Worm (Caenorhabditis elegans) whole organism, L1 larva: ENCODE results near the gene C46F11.4.

ENCODE experiments used
- C04F5.9 ChIP-seq: sonication (generic microtip); optimal IDR thresholded peaks from 2 replicates; lab custom pipeline; 2016; ENCODE audit warnings: missing genetic modification characterization, missing compliant biosample characterization
- aha-1 ChIP-seq: fragments of 150-350 bp; optimal IDR thresholded peaks from 2 replicates; lab custom pipeline; 2014; ENCODE audit warnings: missing biosample characterization, missing genetic modification characterization
- aly-2 ChIP-seq: fragments of 150-350 bp; optimal IDR thresholded peaks from 2 replicates; lab custom pipeline; 2014; ENCODE audit warnings: missing biosample characterization, missing genetic modification characterization
- ama-1 ChIP-seq: fragments of 150-350 bp; optimal IDR thresholded peaks from 2 replicates; lab custom pipeline; 2014
- blmp-1 ChIP-seq: fragments of 150-350 bp; optimal IDR thresholded peaks from 2 replicates; lab custom pipeline; 2014; ENCODE audit warnings: missing biosample characterization, missing genetic modification characterization
- ceh-63 ChIP-seq: fragments of 200-800 bp; sonication (Bioruptor generic); optimal IDR thresholded peaks from 2 replicates; lab custom pipeline; 2018; ENCODE audit warnings: mild to moderate bottlenecking, missing genetic modification characterization, missing compliant biosample characterization
- ceh-8 ChIP-seq: fragments of 200-800 bp; sonication (Bioruptor generic); optimal IDR thresholded peaks from 2 replicates; lab custom pipeline; 2018; ENCODE audit warnings: mild to moderate bottlenecking, missing genetic modification characterization, moderate library complexity, missing compliant biosample characterization
- ceh-88 ChIP-seq: fragments of 200-800 bp; sonication (Bioruptor generic); IDR thresholded peaks from 2 replicates; pipeline ENCODE4 v1.3.6; 2022; ENCODE audit warnings: missing genetic modification characterization, missing compliant biosample characterization
- ceh-90 ChIP-seq: sonication (generic microtip); optimal IDR thresholded peaks from 2 replicates; lab custom pipeline; 2016; ENCODE audit warnings: missing genetic modification characterization, missing compliant biosample characterization
- dsc-1 ChIP-seq: sonication (generic microtip); optimal IDR thresholded peaks from 2 replicates; lab custom pipeline; 2016; ENCODE audit warnings: mild to moderate bottlenecking, missing genetic modification characterization, missing compliant biosample characterization
- efl-1 ChIP-seq, 4 experiments: fragments of 150-350 bp; optimal IDR thresholded peaks in 3 of 4; peaks in 1 of 4; 1 replicate in 1 of 4; 2 replicates in 3 of 4; lab custom pipeline; 2014; ENCODE audit warnings: missing biosample characterization in 2 of 4, missing genetic modification characterization in 2 of 4, missing genetic modification reagents in 2 of 4
- efl-3 ChIP-seq: fragments of 200-800 bp; sonication (Bioruptor generic); optimal IDR thresholded peaks from 2 replicates; lab custom pipeline; 2018; ENCODE audit warnings: mild to moderate bottlenecking, missing genetic modification characterization, missing compliant biosample characterization
- egl-13 ChIP-seq: sonication (generic microtip); optimal IDR thresholded peaks from 2 replicates; lab custom pipeline; 2016; ENCODE audit warnings: missing genotype, missing genetic modification reagents, missing genetic modification characterization, missing compliant biosample characterization
- elt-2 ChIP-seq: sonication (generic microtip); optimal IDR thresholded peaks from 2 replicates; lab custom pipeline; 2016; ENCODE audit warnings: missing genetic modification characterization, mild to moderate bottlenecking, inconsistent platforms, missing compliant biosample characterization, missing genetic modification reagents
- elt-3 ChIP-seq, 6 experiments: fragments of 150-350 bp in 1 of 6; sonication (generic microtip); optimal IDR thresholded peaks; 2 replicates each; lab custom pipeline; 2017 to 2018; ENCODE audit warnings: missing biosample characterization in 6 of 6, missing genetic modification characterization in 6 of 6, inconsistent platforms in 1 of 6
- fkh-10 ChIP-seq: sonication (generic microtip); optimal IDR thresholded peaks from 2 replicates; lab custom pipeline; 2017; ENCODE audit warnings: missing biosample characterization, missing genetic modification reagents, missing genetic modification characterization
- fkh-8 ChIP-seq: sonication (generic microtip); optimal IDR thresholded peaks from 2 replicates; lab custom pipeline; 2016; ENCODE audit warnings: mild to moderate bottlenecking, missing genetic modification characterization, missing compliant biosample characterization
- fos-1 ChIP-seq: fragments of 150-350 bp; optimal IDR thresholded peaks from 2 replicates; lab custom pipeline; 2014; ENCODE audit warnings: missing biosample characterization, missing genetic modification characterization
- grh-1 ChIP-seq: fragments of 200-800 bp; sonication (Bioruptor generic); IDR thresholded peaks from 2 replicates; pipeline ENCODE4 v1.3.6; 2022; ENCODE audit warnings: missing genetic modification reagents, missing genetic modification characterization, missing compliant biosample characterization
- hlh-4 ChIP-seq: sonication (generic microtip); optimal IDR thresholded peaks from 2 replicates; lab custom pipeline; 2016; ENCODE audit warnings: mild to moderate bottlenecking, missing genetic modification characterization, missing compliant biosample characterization
- jun-1 ChIP-seq: fragments of 150-350 bp; optimal IDR thresholded peaks from 2 replicates; lab custom pipeline; 2014; ENCODE audit warnings: missing biosample characterization, missing genetic modification reagents, missing genetic modification characterization
- lin-13 ChIP-seq: fragments of 150-350 bp; optimal IDR thresholded peaks from 2 replicates; lab custom pipeline; 2014; ENCODE audit warnings: missing biosample characterization, missing genetic modification reagents, missing genetic modification characterization
- lin-14 ChIP-seq: fragments of 200-800 bp; sonication (Bioruptor generic); optimal IDR thresholded peaks from 2 replicates; lab custom pipeline; 2018; ENCODE audit warnings: mild to moderate bottlenecking, missing genetic modification characterization, moderate library complexity, missing compliant biosample characterization
- lin-35 ChIP-seq, 2 experiments: fragments of 150-350 bp; optimal IDR thresholded peaks; 2 replicates each; lab custom pipeline; 2014; ENCODE audit warnings: missing biosample characterization in 2 of 2, missing genetic modification characterization in 2 of 2, missing genetic modification reagents in 2 of 2
- lsy-2 ChIP-seq, 2 experiments: fragments of 150-350 bp; optimal IDR thresholded peaks; 2 replicates each; lab custom pipeline; 2014; ENCODE audit warnings: missing biosample characterization in 2 of 2, missing genetic modification characterization in 2 of 2
- mab-9 ChIP-seq: fragments of 200-800 bp; sonication (Bioruptor generic); IDR thresholded peaks from 2 replicates; pipeline ENCODE4 v1.3.6; 2022; ENCODE audit warnings: missing genetic modification reagents, missing genetic modification characterization, missing compliant biosample characterization
- mdl-1 ChIP-seq, 2 experiments: fragments of 150-350 bp; optimal IDR thresholded peaks; 2 replicates each; lab custom pipeline; 2014 to 2017; ENCODE audit warnings: missing biosample characterization in 2 of 2, missing genetic modification characterization in 2 of 2, inconsistent platforms in 1 of 2
- mef-2 ChIP-seq: fragments of 150-350 bp; optimal IDR thresholded peaks from 2 replicates; lab custom pipeline; 2014; ENCODE audit warnings: missing biosample characterization, missing genetic modification characterization
- mep-1 ChIP-seq: fragments of 150-350 bp; optimal IDR thresholded peaks from 2 replicates; lab custom pipeline; 2014; ENCODE audit warnings: missing biosample characterization, missing genetic modification characterization
- nhr-11 ChIP-seq: fragments of 150-350 bp; optimal IDR thresholded peaks from 2 replicates; lab custom pipeline; 2014; ENCODE audit warnings: missing biosample characterization, missing genetic modification characterization
- nhr-12 ChIP-seq: sonication (generic microtip); optimal IDR thresholded peaks from 2 replicates; lab custom pipeline; 2017; ENCODE audit warnings: missing biosample characterization, missing genetic modification characterization
- nhr-19 ChIP-seq: fragments of 200-800 bp; sonication (Bioruptor generic); conservative IDR thresholded peaks from 2 replicates; pipeline ENCODE4 v1.3.6; 2022; ENCODE audit warnings: missing genetic modification characterization, missing compliant biosample characterization
- nhr-28 ChIP-seq: fragments of 150-350 bp; optimal IDR thresholded peaks from 2 replicates; lab custom pipeline; 2014; ENCODE audit warnings: missing biosample characterization, missing genetic modification characterization
- nhr-47 ChIP-seq: sonication (generic microtip); optimal IDR thresholded peaks from 2 replicates; lab custom pipeline; 2016; ENCODE audit warnings: mild to moderate bottlenecking, missing genetic modification characterization, moderate library complexity, missing compliant biosample characterization
- nhr-71 ChIP-seq: sonication (generic microtip); optimal IDR thresholded peaks from 2 replicates; lab custom pipeline; 2016; ENCODE audit warnings: mild to moderate bottlenecking, missing genetic modification characterization, moderate library complexity, missing compliant biosample characterization
- nhr-76 ChIP-seq: sonication (generic microtip); optimal IDR thresholded peaks from 2 replicates; lab custom pipeline; 2017; ENCODE audit warnings: missing biosample characterization, missing genetic modification characterization
- nhr-85 ChIP-seq: sonication (generic microtip); peaks from one replicate; lab custom pipeline; 2016; ENCODE audit warnings: missing genetic modification characterization, inconsistent platforms, missing compliant biosample characterization
- pax-3 ChIP-seq: fragments of 200-800 bp; sonication (Bioruptor generic); optimal IDR thresholded peaks from 2 replicates; lab custom pipeline; 2018; ENCODE audit warnings: mild to moderate bottlenecking, missing genetic modification characterization, moderate library complexity, missing compliant biosample characterization
- pqm-1 ChIP-seq: sonication (generic microtip); optimal IDR thresholded peaks from 3 replicates; lab custom pipeline; 2017; ENCODE audit warnings: missing biosample characterization, missing genetic modification characterization
- skn-1 ChIP-seq: fragments of 150-350 bp; optimal IDR thresholded peaks from 2 replicates; lab custom pipeline; 2014; ENCODE audit warnings: missing biosample characterization, missing genetic modification characterization
- snu-23 ChIP-seq: sonication (generic microtip); optimal IDR thresholded peaks from 2 replicates; lab custom pipeline; 2016; ENCODE audit warnings: missing genetic modification characterization, missing compliant biosample characterization
- sptf-1 ChIP-seq: fragments of 150-350 bp; optimal IDR thresholded peaks from 2 replicates; lab custom pipeline; 2014; ENCODE audit warnings: missing biosample characterization, missing genetic modification characterization
- sup-37 ChIP-seq: fragments of 200-800 bp; sonication (Bioruptor generic); optimal IDR thresholded peaks from 2 replicates; lab custom pipeline; 2018; ENCODE audit warnings: mild to moderate bottlenecking, missing genetic modification characterization, missing compliant biosample characterization
- swsn-7 ChIP-seq: sonication (generic microtip); optimal IDR thresholded peaks from 2 replicates; lab custom pipeline; 2016; ENCODE audit warnings: missing genetic modification characterization, missing compliant biosample characterization
- unc-130 ChIP-seq: fragments of 150-350 bp; optimal IDR thresholded peaks from 2 replicates; lab custom pipeline; 2017; ENCODE audit warnings: missing biosample characterization, missing genetic modification characterization, inconsistent platforms
- unc-30 ChIP-seq: sonication (generic microtip); optimal IDR thresholded peaks from 2 replicates; lab custom pipeline; 2017; ENCODE audit warnings: missing biosample characterization, missing genetic modification characterization
- vab-15 ChIP-seq: sonication (generic microtip); optimal IDR thresholded peaks from 2 replicates; lab custom pipeline; 2017; ENCODE audit warnings: missing genotype, mild to moderate bottlenecking, missing genetic modification characterization, missing compliant biosample characterization
- zag-1 ChIP-seq: fragments of 150-350 bp; optimal IDR thresholded peaks from 2 replicates; lab custom pipeline; 2014; ENCODE audit warnings: missing biosample characterization, missing genetic modification characterization

The C46F11.4 gene

ce11 chrIII:3677378-3677777 lies 13.3 kb upstream of the C46F11.4 start (continued):
- no peak for TF ChIP-seq nhr-76
- TF ChIP-seq unc-130 (tag; lab: Kevin White, UChicago) = no peak
- no peak for TF ChIP-seq ama-1
- TF ChIP-seq vab-15 = no peak
- peak; percentile 76 for TF ChIP-seq swsn-7 (tag; lab: Kevin White, UChicago)
- peak; percentile 5 for TF ChIP-seq skn-1
- no peak for TF ChIP-seq ceh-88
- no peak for TF ChIP-seq sup-37 (GFP tag; lab: Kevin White, UChicago)
- TF ChIP-seq efl-1 (optimal IDR thresholded peaks at IDR 0.05; lab: Kevin White, UChicago) = peak; percentile 64
- peak; percentile 24 to 94 for TF ChIP-seq efl-1 (GFP tag; optimal IDR thresholded peaks at IDR 0.05 in 1 of 2; lab: Kevin White, UChicago)
- no peak for TF ChIP-seq zag-1 (tag; lab: Kevin White, UChicago)
- no peak for TF ChIP-seq unc-30
- no peak for TF ChIP-seq pqm-1 (tag; lab: Kevin White, UChicago)
- TF ChIP-seq sptf-1 (tag; lab: Kevin White, UChicago) = no peak
- peak; percentile 89 for TF ChIP-seq lin-14 (GFP tag; lab: Kevin White, UChicago)
- TF ChIP-seq nhr-28 (tag; lab: Kevin White, UChicago) = no peak
- TF ChIP-seq aha-1 (tag; lab: Kevin White, UChicago) = no peak
- no peak for TF ChIP-seq nhr-11 (tag; lab: Kevin White, UChicago)
- no peak for TF ChIP-seq aly-2

ce11 chrIII:3675480-3675879 lies 11.4 kb upstream of the C46F11.4 start:
- peak; percentile 94 for TF ChIP-seq blmp-1 (tag; lab: Kevin White, UChicago)
- TF ChIP-seq unc-30 = no peak
- TF ChIP-seq nhr-71 (tag; lab: Kevin White, UChicago) = no peak
- TF ChIP-seq pax-3 (tag; lab: Kevin White, UChicago) = no peak
- TF ChIP-seq ceh-8 (GFP tag; lab: Kevin White, UChicago) = no peak
- no peak for TF ChIP-seq swsn-7 (tag; lab: Kevin White, UChicago)
- no peak for TF ChIP-seq grh-1 (GFP tag; lab: Robert Waterston, UW)

DNA sequence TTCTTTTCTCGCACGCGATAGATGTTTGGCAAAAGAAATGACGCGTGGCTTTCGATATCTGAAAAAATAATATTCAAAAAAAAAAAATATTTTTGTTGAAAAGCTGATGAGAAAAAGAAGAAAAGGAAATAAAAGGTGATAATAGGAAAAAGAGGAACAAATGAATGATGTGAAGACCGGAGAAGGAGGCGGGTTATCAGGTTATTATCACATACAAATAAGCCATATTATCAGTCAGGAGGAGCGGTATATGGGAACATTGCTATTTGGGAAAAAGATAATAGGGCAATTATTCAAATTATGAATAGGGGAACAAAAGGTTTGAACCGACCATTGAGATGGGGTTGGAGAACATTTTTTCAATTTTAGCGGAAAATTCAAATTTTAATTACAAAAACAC lies 10.0 kb upstream of the C46F11.4 start:
- no peak for TF ChIP-seq egl-13
- TF ChIP-seq dsc-1 (tag; lab: Kevin White, UChicago) = peak; percentile 60
- TF ChIP-seq ama-1 = no peak
- TF ChIP-seq nhr-85 = no peak
- TF ChIP-seq mef-2 (tag; lab: Kevin White, UChicago) = no peak
- no peak for TF ChIP-seq elt-2
- no peak for TF ChIP-seq lin-35 (GFP tag; optimal IDR thresholded peaks at IDR 0.05; lab: Kevin White, UChicago)
- no peak for TF ChIP-seq elt-3 (tag; optimal IDR thresholded peaks at IDR 0.05; lab: Kevin White, UChicago)
- TF ChIP-seq, all 84 proteins: peak for 1

- no peak for TF ChIP-seq efl-3 (GFP tag; lab: Kevin White, UChicago)
- TF ChIP-seq elt-3 (tag; optimal IDR thresholded peaks at IDR 0.05; lab: Kevin White, UChicago) = peak in 1 of 6 experiments; percentile 24
- peak; percentile 50 for TF ChIP-seq snu-23 (GFP tag; lab: Kevin White, UChicago)
- TF ChIP-seq ama-1 = no peak
- no peak for TF ChIP-seq ceh-63 (GFP tag; lab: Kevin White, UChicago)
- peak; percentile 13 for TF ChIP-seq fos-1 (tag; lab: Kevin White, UChicago)
- peak in 1 of 2 experiments; percentile 18 for TF ChIP-seq efl-1 (optimal IDR thresholded peaks at IDR 0.05; lab: Kevin White, UChicago)
- TF ChIP-seq efl-1 (GFP tag; optimal IDR thresholded peaks at IDR 0.05 in 1 of 2; lab: Kevin White, UChicago) = peak in 1 of 2 experiments; percentile 85
- peak; percentile 78 for TF ChIP-seq nhr-85
- TF ChIP-seq hlh-4 (tag; lab: Kevin White, UChicago) = no peak
- no peak for TF ChIP-seq zag-1 (tag; lab: Kevin White, UChicago)
- peak; percentile 41 for TF ChIP-seq nhr-71 (tag; lab: Kevin White, UChicago)
- TF ChIP-seq nhr-47 = peak; percentile 36
- no peak for TF ChIP-seq jun-1 (tag; lab: Kevin White, UChicago)
- TF ChIP-seq fkh-10 = peak; percentile 17
- peak; percentile 25 for TF ChIP-seq lin-13 (GFP tag; lab: Kevin White, UChicago)
- TF ChIP-seq lsy-2 (tag; optimal IDR thresholded peaks at IDR 0.05; lab: Kevin White, UChicago) = peak; percentile 13 to 48
- TF ChIP-seq mdl-1 (tag; optimal IDR thresholded peaks at IDR 0.05; lab: Kevin White, UChicago) = no peak
- TF ChIP-seq nhr-12 (tag; lab: Kevin White, UChicago) = no peak
- no peak for TF ChIP-seq fkh-8
- TF ChIP-seq C04F5.9 (tag; lab: Kevin White, UChicago) = no peak
- TF ChIP-seq elt-2 = no peak
- TF ChIP-seq mab-9 (GFP tag; lab: Robert Waterston, UW) = no peak
- no peak for TF ChIP-seq ceh-90 (tag; lab: Kevin White, UChicago)
- TF ChIP-seq nhr-19 (GFP tag; lab: Robert Waterston, UW) = no peak
- TF ChIP-seq ceh-8 (GFP tag; lab: Kevin White, UChicago) = no peak
- peak; percentile 28 for TF ChIP-seq mep-1 (tag; lab: Kevin White, UChicago)
- TF ChIP-seq lin-14 (GFP tag; lab: Kevin White, UChicago) = peak; percentile 90
Observed at ce11 chrIII:3672839-3673238, 8.7 kb upstream of the C46F11.4 start.
